Fruit fly (Drosophila melanogaster) whole organism, prepupa: ENCODE results near the gene CG8176.

Experiments
- Blimp-1 ChIP-seq: fragments of 200-800 bp; sonication (Bioruptor generic); optimal IDR thresholded peaks from 3 replicates; lab custom pipeline; 2017; ENCODE audit warnings: missing biosample characterization, missing genetic modification characterization, mild to moderate bottlenecking, moderate library complexity, missing genetic modification reagents
- CG10631 ChIP-seq: fragments of 200-800 bp; sonication (Bioruptor generic); optimal IDR thresholded peaks from 2 replicates; lab custom pipeline; 2016; ENCODE audit warnings: missing biosample characterization, missing genetic modification characterization
- CG10669 ChIP-seq: fragments of 200-800 bp; sonication (Bioruptor generic); optimal IDR thresholded peaks from 3 replicates; lab custom pipeline; 2018; ENCODE audit warnings: missing biosample characterization, mild to moderate bottlenecking, missing genetic modification characterization, moderate library complexity
- CG11294 ChIP-seq: fragments of 200-800 bp; sonication (Bioruptor generic); IDR thresholded peaks from 2 replicates; pipeline ENCODE4 v1.3.6; 2022; ENCODE audit warnings: missing biosample characterization, missing genetic modification characterization
- CG11762 ChIP-seq: fragments of 200-800 bp; sonication (Bioruptor generic); optimal IDR thresholded peaks from 3 replicates; lab custom pipeline; 2016; ENCODE audit warnings: missing biosample characterization, missing genetic modification characterization; ENCODE audit not compliant: insufficient read depth
- CG11902 ChIP-seq: fragments of 200-800 bp; sonication (Bioruptor generic); optimal IDR thresholded peaks from 3 replicates; lab custom pipeline; 2016; ENCODE audit warnings: missing biosample characterization, missing genetic modification characterization
- CG15336 ChIP-seq: fragments of 200-800 bp; sonication (Bioruptor generic); IDR thresholded peaks from 2 replicates; pipeline ENCODE4 v1.3.6; 2022; ENCODE audit warnings: missing biosample characterization, missing genetic modification characterization
- CG1621 ChIP-seq: fragments of 200-800 bp; sonication (Bioruptor generic); optimal IDR thresholded peaks from 3 replicates; lab custom pipeline; 2018; ENCODE audit warnings: missing biosample characterization, mild to moderate bottlenecking, missing genetic modification characterization
- CG3032 ChIP-seq: fragments of 200-800 bp; optimal IDR thresholded peaks from 2 replicates; lab custom pipeline; 2019; ENCODE audit warnings: missing biosample characterization, mild to moderate bottlenecking, missing genetic modification characterization, moderate library complexity
- CG31627 ChIP-seq: fragments of 200-800 bp; sonication (Bioruptor generic); optimal IDR thresholded peaks from 3 replicates; lab custom pipeline; 2016; ENCODE audit warnings: missing biosample characterization, missing genetic modification characterization
- CG32006 ChIP-seq: fragments of 200-800 bp; sonication (Bioruptor generic); optimal IDR thresholded peaks from 3 replicates; lab custom pipeline; 2017; ENCODE audit warnings: missing biosample characterization, mild to moderate bottlenecking, missing genetic modification characterization
- CG34406 ChIP-seq: fragments of 200-800 bp; sonication (Bioruptor generic); optimal IDR thresholded peaks from 3 replicates; lab custom pipeline; 2016; ENCODE audit warnings: missing biosample characterization, missing genetic modification characterization
- CG3919 ChIP-seq: fragments of 200-800 bp; sonication (Bioruptor generic); optimal IDR thresholded peaks from 3 replicates; lab custom pipeline; 2016; ENCODE audit warnings: missing biosample characterization, missing genetic modification characterization
- CG6163 ChIP-seq: fragments of 200-800 bp; sonication (Bioruptor generic); IDR thresholded peaks from 3 replicates; pipeline ENCODE4 v1.3.6; 2022; ENCODE audit warnings: missing biosample characterization, missing genetic modification characterization
- CG6276 ChIP-seq: fragments of 200-800 bp; sonication (Bioruptor generic); optimal IDR thresholded peaks from 2 replicates; lab custom pipeline; 2017; ENCODE audit warnings: missing biosample characterization, mild to moderate bottlenecking, missing genetic modification characterization
- CG6792 ChIP-seq: fragments of 200-800 bp; sonication (Bioruptor generic); optimal IDR thresholded peaks from 3 replicates; lab custom pipeline; 2016; ENCODE audit warnings: missing biosample characterization, missing genetic modification characterization
- CG6808 ChIP-seq: fragments of 200-800 bp; sonication (Bioruptor generic); optimal IDR thresholded peaks from 3 replicates; lab custom pipeline; 2017; ENCODE audit warnings: missing biosample characterization, missing genetic modification characterization, mild to moderate bottlenecking, moderate library complexity, missing genetic modification reagents
- CG6854 ChIP-seq: fragments of 200-800 bp; sonication (Bioruptor generic); optimal IDR thresholded peaks from 2 replicates; lab custom pipeline; 2017; ENCODE audit warnings: missing biosample characterization, mild to moderate bottlenecking, missing genetic modification characterization
- CG7368 ChIP-seq: fragments of 200-800 bp; sonication (Bioruptor generic); optimal IDR thresholded peaks from 3 replicates; lab custom pipeline; 2016; ENCODE audit warnings: missing biosample characterization, missing genetic modification characterization
- CG8119 ChIP-seq: fragments of 200-800 bp; sonication (Bioruptor generic); IDR thresholded peaks from 3 replicates; pipeline ENCODE4 v1.3.6; 2022; ENCODE audit warnings: missing biosample characterization, missing genetic modification characterization
- CG8632 ChIP-seq: fragments of 200-800 bp; sonication (Bioruptor generic); optimal IDR thresholded peaks from 3 replicates; lab custom pipeline; 2016; ENCODE audit warnings: missing biosample characterization, missing genetic modification characterization
- Eip78C ChIP-seq: fragments of 200-800 bp; sonication (Bioruptor generic); peaks from one replicate; lab custom pipeline; 2016; ENCODE audit warnings: missing biosample characterization, missing genetic modification characterization
- Eip93F ChIP-seq: fragments of 200-800 bp; sonication (Bioruptor generic); optimal IDR thresholded peaks from 2 replicates; lab custom pipeline; 2016; ENCODE audit warnings: missing biosample characterization, mild to moderate bottlenecking, missing genetic modification characterization
- Ets21C ChIP-seq: fragments of 200-800 bp; sonication (Bioruptor generic); optimal IDR thresholded peaks from 3 replicates; lab custom pipeline; 2016; ENCODE audit warnings: missing biosample characterization, missing genetic modification characterization
- Ets96B ChIP-seq: fragments of 200-800 bp; optimal IDR thresholded peaks from 2 replicates; lab custom pipeline; 2019; ENCODE audit warnings: missing biosample characterization, mild to moderate bottlenecking, missing genetic modification characterization, moderate library complexity
- Gug ChIP-seq: fragments of 200-800 bp; sonication (Bioruptor generic); IDR thresholded peaks from 2 replicates; pipeline ENCODE4 v1.3.6; 2022; ENCODE audit warnings: missing biosample characterization, missing genetic modification characterization
- Hr38 ChIP-seq: sonication (Bioruptor generic); optimal IDR thresholded peaks from 2 replicates; lab custom pipeline; 2016; ENCODE audit warnings: missing biosample characterization, missing genetic modification characterization
- Hr39 ChIP-seq: fragments of 200-800 bp; sonication (Bioruptor generic); optimal IDR thresholded peaks from 2 replicates; lab custom pipeline; 2016; ENCODE audit warnings: missing biosample characterization, missing genetic modification characterization
- Hr4 ChIP-seq: fragments of 200-800 bp; sonication (Bioruptor generic); optimal IDR thresholded peaks from 3 replicates; lab custom pipeline; 2016; ENCODE audit warnings: missing biosample characterization, missing genetic modification characterization
- Lpt ChIP-seq: fragments of 200-800 bp; sonication (Bioruptor generic); optimal IDR thresholded peaks from 3 replicates; lab custom pipeline; 2016; ENCODE audit warnings: missing biosample characterization, missing genetic modification characterization
- Met ChIP-seq: fragments of 200-800 bp; sonication (Bioruptor generic); optimal IDR thresholded peaks from 3 replicates; lab custom pipeline; 2016; ENCODE audit warnings: missing biosample characterization, missing genetic modification characterization
- OdsH ChIP-seq: fragments of 200-800 bp; sonication (Bioruptor generic); optimal IDR thresholded peaks from 3 replicates; lab custom pipeline; 2016; ENCODE audit warnings: missing biosample characterization, missing genetic modification characterization
- Smox ChIP-seq: fragments of 200-800 bp; sonication (Bioruptor generic); optimal IDR thresholded peaks from 3 replicates; lab custom pipeline; 2016; ENCODE audit warnings: missing biosample characterization, missing genetic modification characterization
- Sox102F ChIP-seq: fragments of 200-800 bp; sonication (Bioruptor generic); optimal IDR thresholded peaks from 2 replicates; lab custom pipeline; 2016; ENCODE audit warnings: missing biosample characterization, mild to moderate bottlenecking, missing genetic modification characterization
- Sox14 ChIP-seq: fragments of 200-800 bp; sonication (Bioruptor generic); optimal IDR thresholded peaks from 3 replicates; lab custom pipeline; 2016; ENCODE audit warnings: missing biosample characterization, missing genetic modification characterization
- Sox15 ChIP-seq: fragments of 200-800 bp; sonication (Bioruptor generic); optimal IDR thresholded peaks from 3 replicates; lab custom pipeline; 2016; ENCODE audit warnings: missing biosample characterization, missing genetic modification characterization
- achi ChIP-seq: fragments of 200-800 bp; sonication (Bioruptor generic); optimal IDR thresholded peaks from 3 replicates; lab custom pipeline; 2016; ENCODE audit warnings: missing biosample characterization, missing genetic modification characterization
- acj6 ChIP-seq: fragments of 200-800 bp; sonication (Bioruptor generic); optimal IDR thresholded peaks from 3 replicates; lab custom pipeline; 2016; ENCODE audit warnings: missing biosample characterization, missing genetic modification characterization
- cyc ChIP-seq: fragments of 200-800 bp; sonication (Bioruptor generic); optimal IDR thresholded peaks from 3 replicates; lab custom pipeline; 2016; ENCODE audit warnings: missing biosample characterization, missing genetic modification characterization
- fd85E ChIP-seq: fragments of 200-800 bp; sonication (Bioruptor generic); optimal IDR thresholded peaks from 3 replicates; lab custom pipeline; 2016; ENCODE audit warnings: missing biosample characterization, missing genetic modification characterization
- fkh ChIP-seq: fragments of 200-800 bp; sonication (Bioruptor generic); optimal IDR thresholded peaks from 3 replicates; lab custom pipeline; 2017; ENCODE audit warnings: missing biosample characterization, mild to moderate bottlenecking, missing genetic modification characterization, moderate library complexity
- lz ChIP-seq: fragments of 200-800 bp; sonication (Bioruptor generic); optimal IDR thresholded peaks from 3 replicates; lab custom pipeline; 2016; ENCODE audit warnings: missing biosample characterization, missing genetic modification characterization
- net ChIP-seq: fragments of 200-800 bp; sonication (Bioruptor generic); optimal IDR thresholded peaks from 3 replicates; lab custom pipeline; 2016; ENCODE audit warnings: missing biosample characterization, missing genetic modification characterization
- spab ChIP-seq: fragments of 200-800 bp; sonication (Bioruptor generic); optimal IDR thresholded peaks from 2 replicates; lab custom pipeline; 2017; ENCODE audit warnings: missing biosample characterization, mild to moderate bottlenecking, missing genetic modification characterization, missing genetic modification reagents
- ss ChIP-seq, 2 experiments: fragments of 200-800 bp; sonication (Bioruptor generic); optimal IDR thresholded peaks; 2 replicates in 1 of 2; 3 replicates in 1 of 2; lab custom pipeline; 2017 to 2018; ENCODE audit warnings: mild to moderate bottlenecking in 2 of 2, missing biosample characterization in 2 of 2, missing genetic modification characterization in 2 of 2, moderate library complexity in 1 of 2
- svp ChIP-seq: fragments of 200-800 bp; sonication (Bioruptor generic); peaks from one replicate; lab custom pipeline; 2016; ENCODE audit warnings: missing biosample characterization, missing genetic modification characterization
- topi ChIP-seq: fragments of 200-800 bp; sonication (Bioruptor generic); optimal IDR thresholded peaks from 3 replicates; lab custom pipeline; 2016; ENCODE audit warnings: missing biosample characterization, missing genetic modification characterization

Gene CG8176

dm6 chr3R:9555334-9555974, 39.6 kb downstream of the CG8176 start, which contains the start of the genes CG9386 and BckdhA (continued):
- TF ChIP-seq Sox15 (GFP tag; lab: Kevin White, UChicago) (no peak), CG3032 (tag; lab: Kevin White, UChicago) (peak; percentile 27), CG7368 (no peak), CG11294 (GFP tag; lab: Robert Waterston, UW) (no peak), Sox102F (GFP tag; lab: Kevin White, UChicago) (no peak), Hr39 (peak; percentile 44), Lpt (no peak), lz (GFP tag; lab: Kevin White, UChicago) (peak; percentile 46), Gug (GFP tag; lab: Robert Waterston, UW) (no peak; the same call in 1 of the 2 replicates), Eip93F (no peak), Hr4 (GFP tag; lab: Kevin White, UChicago) (no peak), Met (GFP tag; lab: Kevin White, UChicago) (no peak), CG8632 (GFP tag; lab: Kevin White, UChicago) (no peak), ss (GFP tag; optimal IDR thresholded peaks at IDR 0.05; lab: Kevin White, UChicago) (no peak), net (GFP tag; lab: Kevin White, UChicago) (no peak), cyc (GFP tag; lab: Kevin White, UChicago) (peak; percentile 38), OdsH (GFP tag; lab: Kevin White, UChicago) (no peak), spab (GFP tag; lab: Kevin White, UChicago) (no peak), acj6 (GFP tag; lab: Kevin White, UChicago) (peak; percentile 39), CG10669 (GFP tag; lab: Kevin White, UChicago) (no peak), CG1621 (tag; lab: Kevin White, UChicago) (no peak), Smox (GFP tag; lab: Kevin White, UChicago) (no peak), achi (peak; percentile 40), topi (GFP tag; lab: Kevin White, UChicago) (peak; percentile 38), CG11902 (no peak), Ets21C (GFP tag; lab: Kevin White, UChicago) (peak; percentile 30), CG31627 (GFP tag; lab: Kevin White, UChicago) (peak; percentile 58), Eip78C (peak; percentile 84), CG32006 (no peak), CG15336 (GFP tag; lab: Robert Waterston, UW) (peak; percentile 15; the same call in 1 of the 2 replicates), CG6808 (GFP tag; lab: Kevin White, UChicago) (no peak), CG10631 (GFP tag; lab: Kevin White, UChicago) (peak; percentile 54), CG8119 (GFP tag; lab: Robert Waterston, UW) (no peak), svp (GFP tag; lab: Kevin White, UChicago) (no peak), fd85E (GFP tag; lab: Kevin White, UChicago) (no peak)

DNA sequence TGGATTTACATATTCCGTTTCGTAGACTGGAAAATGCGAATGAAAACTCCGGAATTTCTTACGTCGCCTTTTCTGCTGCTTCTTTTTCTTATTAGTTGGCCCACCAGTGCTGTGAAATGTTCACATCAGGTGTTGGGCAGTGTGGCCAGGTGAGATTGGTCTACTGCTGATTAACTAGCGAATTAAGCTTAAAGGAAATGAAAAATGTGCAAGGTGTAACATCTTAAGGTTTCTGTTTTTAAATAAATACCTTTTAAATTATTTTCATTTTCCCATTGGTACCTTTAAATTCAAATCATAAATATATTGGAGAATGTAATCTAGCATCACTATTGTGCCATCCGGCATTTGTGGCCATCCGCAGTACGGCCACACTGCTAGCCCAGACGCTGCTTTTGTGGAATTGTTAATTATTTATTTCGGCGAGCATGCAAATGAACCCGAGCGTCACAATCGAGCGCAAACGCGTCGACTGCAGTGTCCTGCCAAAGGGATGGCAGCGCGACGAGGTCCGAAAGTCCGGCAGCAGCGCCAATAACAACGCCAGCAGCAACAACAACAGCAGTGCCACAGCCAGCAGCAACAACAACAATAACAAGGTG, 43.7 kb downstream of the CG8176 start, which contains the start of the genes AP-1mu and MBD-like:
Gene AP-1mu (minus strand): TSS at position 113 of the 602 bp plus-strand sequence.
Gene MBD-like (plus strand): TSS at position 348 of the 602 bp plus-strand sequence.
- peak; percentile 72 for TF ChIP-seq CG10631 (GFP tag; lab: Kevin White, UChicago)
- TF ChIP-seq acj6 (GFP tag; lab: Kevin White, UChicago): peak; percentile 67
- peak; percentile 67 for TF ChIP-seq CG3919 (GFP tag; lab: Kevin White, UChicago)
- TF ChIP-seq Blimp-1: peak; percentile 31
- no peak for TF ChIP-seq net (GFP tag; lab: Kevin White, UChicago)
- TF ChIP-seq CG10669 (GFP tag; lab: Kevin White, UChicago): no peak
- TF ChIP-seq CG8119 (GFP tag; lab: Robert Waterston, UW): 0 out of 3 replicates have a peak, but pooled peaks have one; percentile 36
- peak; percentile 78 for TF ChIP-seq Sox14 (GFP tag; lab: Kevin White, UChicago)
- TF ChIP-seq Ets96B (tag; lab: Kevin White, UChicago): peak; percentile 41
- TF ChIP-seq CG15336 (GFP tag; lab: Robert Waterston, UW): 0 out of 2 replicates have a peak, but pooled peaks have one; percentile 13
- no peak for TF ChIP-seq CG6276 (GFP tag; lab: Kevin White, UChicago)
- no peak for TF ChIP-seq CG11762
- TF ChIP-seq CG6854 (GFP tag; lab: Kevin White, UChicago): no peak
- 0 out of 3 replicates have a peak, but pooled peaks have one; percentile 36 for TF ChIP-seq CG6163
- TF ChIP-seq Met (GFP tag; lab: Kevin White, UChicago): no peak
- peak; percentile 75 for TF ChIP-seq cyc (GFP tag; lab: Kevin White, UChicago)
- peak; percentile 78 for TF ChIP-seq lz (GFP tag; lab: Kevin White, UChicago)
- TF ChIP-seq CG32006: no peak
- peak; percentile 34 for TF ChIP-seq Sox15 (GFP tag; lab: Kevin White, UChicago)
- peak; percentile 41 for TF ChIP-seq CG34406
- peak; percentile 58 for TF ChIP-seq achi
- TF ChIP-seq CG3032 (tag; lab: Kevin White, UChicago): peak; percentile 68
- peak; percentile 75 for TF ChIP-seq Hr39
- TF ChIP-seq CG7368: no peak
- TF ChIP-seq fkh (GFP tag; lab: Kevin White, UChicago): no peak
- peak; percentile 45 for TF ChIP-seq CG6792 (GFP tag; lab: Kevin White, UChicago)
- TF ChIP-seq Hr38 (GFP tag; lab: Kevin White, UChicago): no peak
- no peak for TF ChIP-seq Hr4 (GFP tag; lab: Kevin White, UChicago)
